Fruit fly (Drosophila melanogaster) S2 (cell line): ENCODE measurements around the gene Task7.

ENCODE experiments used
- CG8478 ChIP-seq: fragments of >200 bp; optimal IDR thresholded peaks from 2 replicates; lab custom pipeline; 2018
- CTCF ChIP-seq, 2 experiments: fragments of >200 bp; optimal IDR thresholded peaks; 2 replicates each; lab custom pipeline; 2018

Task7 gene

dm6 chr3R:9411928-9412640, at the start of gene Task7, which contains the start of gene alpha-Man-IIa:
TSS of gene Task7 (minus strand) at chr3R:9412293.
TSS of gene alpha-Man-IIa (plus strand) at chr3R:9412548.
- TF ChIP-seq CG8478 (lab: Kevin White, UChicago) (no peak), CTCF (optimal IDR thresholded peaks at IDR 0.05; lab: Kevin White, UChicago) (no peak)

- TF ChIP-seq CG8478 (lab: Kevin White, UChicago) (no peak), CTCF (optimal IDR thresholded peaks at IDR 0.05; lab: Kevin White, UChicago) (no peak)
Measured at dm6 chr3R:9460488-9461150, 48.5 kb upstream of the Task7 start, which contains the start of gene GstZ2. TSS of gene GstZ2 (minus strand) at chr3R:9460652.

- no peak for TF ChIP-seq CG8478 (lab: Kevin White, UChicago)
- TF ChIP-seq CTCF (optimal IDR thresholded peaks at IDR 0.05; lab: Kevin White, UChicago), result no peak
Measured at dm6 chr3R:9459385-9460285, 47.5 kb upstream of the Task7 start.

dm6 chr3R:9456373-9456772, 44.3 kb upstream of the Task7 start, which contains the start of gene GstZ1:
TSS of gene GstZ1 (minus strand) at chr3R:9456546.
- TF ChIP-seq CTCF (optimal IDR thresholded peaks at IDR 0.05; lab: Kevin White, UChicago), result no peak

- TF ChIP-seq CG8478 (lab: Kevin White, UChicago) (no peak), CTCF (optimal IDR thresholded peaks at IDR 0.05; lab: Kevin White, UChicago) (no peak)
Measured at dm6 chr3R:9454980-9455379, 42.9 kb upstream of the Task7 start.

- TF ChIP-seq CG8478 (lab: Kevin White, UChicago), result no peak
- TF ChIP-seq CTCF (optimal IDR thresholded peaks at IDR 0.05; lab: Kevin White, UChicago), result no peak
Measured at dm6 chr3R:9450672-9451071, 38.6 kb upstream of the Task7 start.

- no peak for TF ChIP-seq CG8478 (lab: Kevin White, UChicago)
- no peak for TF ChIP-seq CTCF (optimal IDR thresholded peaks at IDR 0.05; lab: Kevin White, UChicago)
Measured at dm6 chr3R:9448320-9448719, 36.2 kb upstream of the Task7 start.

- no peak for TF ChIP-seq CG8478 (lab: Kevin White, UChicago)
- no peak for TF ChIP-seq CTCF (optimal IDR thresholded peaks at IDR 0.05; lab: Kevin White, UChicago)
Measured at dm6 chr3R:9441996-9442395, 29.9 kb upstream of the Task7 start.

- TF ChIP-seq CTCF (optimal IDR thresholded peaks at IDR 0.05; lab: Kevin White, UChicago) (no peak), CG8478 (lab: Kevin White, UChicago) (no peak)
Measured at dm6 chr3R:9441134-9441533, 29.0 kb upstream of the Task7 start.

- TF ChIP-seq CTCF (optimal IDR thresholded peaks at IDR 0.05; lab: Kevin White, UChicago) (no peak), CG8478 (lab: Kevin White, UChicago) (no peak)
Measured at dm6 chr3R:9437618-9438017, 25.5 kb upstream of the Task7 start.

dm6 chr3R:9436358-9436972, 24.4 kb upstream of the Task7 start:
- TF ChIP-seq CG8478 (lab: Kevin White, UChicago) (no peak), CTCF (optimal IDR thresholded peaks at IDR 0.05; lab: Kevin White, UChicago) (no peak)

- no peak for TF ChIP-seq CTCF (optimal IDR thresholded peaks at IDR 0.05; lab: Kevin White, UChicago)
- TF ChIP-seq CG8478 (lab: Kevin White, UChicago), result no peak
Measured at dm6 chr3R:9435898-9436297, 23.8 kb upstream of the Task7 start.

- TF ChIP-seq CG8478 (lab: Kevin White, UChicago) (no peak), CTCF (optimal IDR thresholded peaks at IDR 0.05; lab: Kevin White, UChicago) (no peak)
Measured at dm6 chr3R:9434543-9435407, 22.7 kb upstream of the Task7 start.
